Fruit fly (Drosophila melanogaster): ENCODE measurements around the gene Mms19.

DNA sequence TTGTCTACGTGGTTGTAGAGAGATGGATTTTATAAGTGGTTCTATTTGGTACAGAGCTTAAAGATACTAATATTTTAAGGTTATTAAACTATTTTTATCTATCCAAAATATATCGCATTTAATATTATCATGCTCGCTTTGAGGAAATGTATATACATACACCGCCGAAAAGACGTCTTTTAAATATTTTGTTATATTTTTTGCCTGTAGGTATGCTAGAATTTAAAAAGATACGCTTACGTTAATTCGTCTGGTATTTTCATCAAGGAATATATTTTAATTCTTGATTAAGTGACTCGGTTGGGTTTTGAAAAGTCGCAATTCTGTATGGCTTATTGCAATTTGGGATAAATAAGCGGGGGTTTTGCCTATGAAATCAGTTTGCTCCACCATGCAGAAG is 36.2 kb downstream of the Mms19 start:
- TF ChIP-seq OdsH (GFP tag; optimal IDR thresholded peaks at IDR 0.05), result no peak
- no peak for TF ChIP-seq br (GFP tag; optimal IDR thresholded peaks at IDR 0.05)
- no peak for TF ChIP-seq Rel (GFP tag; optimal IDR thresholded peaks at IDR 0.05)
- TF ChIP-seq Rel (tag; optimal IDR thresholded peaks at IDR 0.05), result no peak
- no peak for TF ChIP-seq Dif (GFP tag; optimal IDR thresholded peaks at IDR 0.05; ENCODE audit: partially characterized antibody)
- no peak for TF ChIP-seq Abd-B (GFP tag; optimal IDR thresholded peaks at IDR 0.05)
- no peak for TF ChIP-seq usp (GFP tag; optimal IDR thresholded peaks at IDR 0.05)

All from whole organism, wandering third instar larva.